Worm (Caenorhabditis elegans) whole organism, L4 larva: Measurements from ENCODE around the gene srg-26.

ENCODE experiments used
- D1046.2 ChIP-seq: fragments of 200-800 bp; sonication (Bioruptor generic); IDR thresholded peaks from 2 replicates; pipeline ENCODE4 v1.3.6; 2022; ENCODE audit warnings: missing genetic modification characterization, missing compliant biosample characterization
- F10B5.3 ChIP-seq: sonication (generic microtip); optimal IDR thresholded peaks from 2 replicates; lab custom pipeline; 2016; ENCODE audit warnings: mild to moderate bottlenecking, missing genetic modification characterization, missing compliant biosample characterization
- R02D3.7 ChIP-seq: fragments of 150-350 bp; sonication (generic microtip); optimal IDR thresholded peaks from 3 replicates; lab custom pipeline; 2014; ENCODE audit warnings: missing biosample characterization, missing genetic modification characterization
- T20F7.1 ChIP-seq: fragments of 200-800 bp; sonication (Bioruptor generic); optimal IDR thresholded peaks from 2 replicates; lab custom pipeline; 2018; ENCODE audit warnings: mild to moderate bottlenecking, missing genetic modification characterization, missing compliant biosample characterization
- T26A8.4 ChIP-seq: fragments of 200-800 bp; sonication (Bioruptor generic); IDR thresholded peaks from 2 replicates; pipeline ENCODE4 v1.3.6; 2022; ENCODE audit warnings: missing genetic modification characterization, missing compliant biosample characterization
- ZK337.2 ChIP-seq: fragments of 200-800 bp; sonication (Bioruptor generic); IDR thresholded peaks from 2 replicates; pipeline ENCODE4 v1.3.6; 2022; ENCODE audit warnings: missing genetic modification reagents, missing genetic modification characterization, missing compliant biosample characterization
- aly-2 ChIP-seq: sonication (generic microtip); optimal IDR thresholded peaks from 2 replicates; lab custom pipeline; 2018; ENCODE audit warnings: missing biosample characterization, missing genetic modification characterization
- ama-1 ChIP-seq: fragments of 150-350 bp; optimal IDR thresholded peaks from 2 replicates; lab custom pipeline; 2014; ENCODE audit warnings: inconsistent platforms, mixed read lengths
- arid-1 ChIP-seq: fragments of 200-800 bp; sonication (Bioruptor generic); conservative IDR thresholded peaks from 2 replicates; pipeline ENCODE4 v1.3.6; 2022; ENCODE audit warnings: missing genetic modification reagents, missing genetic modification characterization, missing compliant biosample characterization
- ceh-20 ChIP-seq: fragments of 200-800 bp; sonication (Bioruptor generic); IDR thresholded peaks from 2 replicates; pipeline ENCODE4 v1.3.6; 2022; ENCODE audit warnings: missing genetic modification reagents, missing genetic modification characterization, missing compliant biosample characterization
- ceh-32 ChIP-seq: sonication (generic microtip); optimal IDR thresholded peaks from 2 replicates; lab custom pipeline; 2016; ENCODE audit warnings: mild to moderate bottlenecking, missing genetic modification characterization, missing compliant biosample characterization; ENCODE audit not compliant: poor library complexity
- ceh-44 ChIP-seq: fragments of 200-800 bp; sonication (Bioruptor generic); IDR thresholded peaks from 2 replicates; pipeline ENCODE4 v1.3.6; 2022; ENCODE audit warnings: missing genetic modification reagents, missing genetic modification characterization, missing compliant biosample characterization
- ceh-62 ChIP-seq: sonication (generic microtip); optimal IDR thresholded peaks from 2 replicates; lab custom pipeline; 2017; ENCODE audit warnings: missing biosample characterization, missing genetic modification characterization
- cey-2 ChIP-seq: sonication (generic microtip); optimal IDR thresholded peaks from 3 replicates; lab custom pipeline; 2017; ENCODE audit warnings: missing genetic modification characterization, mild to moderate bottlenecking, missing compliant biosample characterization, antibody characterized with exemption, borderline replicate concordance; ENCODE audit not compliant: insufficient read depth
- daf-16 ChIP-seq, 3 experiments: sonication (generic microtip); optimal IDR thresholded peaks; 2 replicates each; lab custom pipeline; 2016 to 2017; ENCODE audit warnings: missing genetic modification characterization in 3 of 3, missing genetic modification reagents in 3 of 3, mild to moderate bottlenecking in 2 of 3, missing compliant biosample characterization in 2 of 3, missing biosample characterization in 1 of 3, moderate library complexity in 1 of 3
- dmd-6 ChIP-seq: fragments of 200-800 bp; sonication (Bioruptor generic); IDR thresholded peaks from 2 replicates; pipeline ENCODE4 v1.3.6; 2022; ENCODE audit warnings: missing genetic modification reagents, missing genetic modification characterization, missing compliant biosample characterization
- dmd-8 ChIP-seq: fragments of 200-800 bp; sonication (Bioruptor generic); IDR thresholded peaks from 2 replicates; pipeline ENCODE4 v1.3.6; 2022; ENCODE audit warnings: missing genetic modification characterization, missing compliant biosample characterization
- dmd-9 ChIP-seq: fragments of 200-800 bp; sonication (Bioruptor generic); IDR thresholded peaks from 2 replicates; pipeline ENCODE4 v1.3.6; 2022; ENCODE audit warnings: missing genetic modification reagents, missing genetic modification characterization, missing compliant biosample characterization
- egl-27 ChIP-seq: sonication (generic microtip); optimal IDR thresholded peaks from 3 replicates; lab custom pipeline; 2017; ENCODE audit warnings: missing biosample characterization, missing genetic modification reagents, missing genetic modification characterization
- egl-43 ChIP-seq: fragments of 200-800 bp; sonication (Bioruptor generic); IDR thresholded peaks from 2 replicates; pipeline ENCODE4 v1.3.6; 2022; ENCODE audit warnings: missing genetic modification reagents, missing genetic modification characterization, missing compliant biosample characterization
- fkh-10 ChIP-seq: fragments of 150-350 bp; optimal IDR thresholded peaks from 2 replicates; lab custom pipeline; 2014; ENCODE audit warnings: missing biosample characterization, missing genetic modification reagents, missing genetic modification characterization
- hlh-11 ChIP-seq: fragments of 200-800 bp; sonication (Bioruptor generic); optimal IDR thresholded peaks from 2 replicates; lab custom pipeline; 2018; ENCODE audit warnings: mild to moderate bottlenecking, missing genetic modification characterization, missing compliant biosample characterization
- hmg-1.1 ChIP-seq: fragments of 200-800 bp; sonication (Bioruptor generic); IDR thresholded peaks from 2 replicates; pipeline ENCODE4 v1.3.6; 2022; ENCODE audit warnings: missing genetic modification reagents, missing genetic modification characterization, missing compliant biosample characterization
- jun-1 ChIP-seq: fragments of 150-350 bp; optimal IDR thresholded peaks from 2 replicates; lab custom pipeline; 2014; ENCODE audit warnings: missing biosample characterization, missing genetic modification reagents, missing genetic modification characterization
- lim-7 ChIP-seq: fragments of 200-800 bp; sonication (Bioruptor generic); IDR thresholded peaks from 2 replicates; pipeline ENCODE4 v1.3.6; 2022; ENCODE audit warnings: missing genetic modification characterization, missing compliant biosample characterization
- lin-13 ChIP-seq: fragments of 150-350 bp; optimal IDR thresholded peaks from 2 replicates; lab custom pipeline; 2014; ENCODE audit warnings: missing biosample characterization, missing genetic modification reagents, missing genetic modification characterization
- lin-15B ChIP-seq: fragments of 150-350 bp; sonication (generic microtip); optimal IDR thresholded peaks from 3 replicates; lab custom pipeline; 2014; ENCODE audit warnings: missing biosample characterization, missing genetic modification characterization
- lir-3 ChIP-seq: sonication (generic microtip); optimal IDR thresholded peaks from 2 replicates; lab custom pipeline; 2016; ENCODE audit warnings: mild to moderate bottlenecking, missing genetic modification characterization, missing compliant biosample characterization
- mep-1 ChIP-seq: fragments of 150-350 bp; sonication (generic microtip); optimal IDR thresholded peaks from 3 replicates; lab custom pipeline; 2014; ENCODE audit warnings: missing biosample characterization, missing genetic modification characterization
- mes-2 ChIP-seq: sonication (generic microtip); optimal IDR thresholded peaks from 2 replicates; lab custom pipeline; 2016; ENCODE audit warnings: missing genotype, mild to moderate bottlenecking, missing genetic modification characterization, missing compliant biosample characterization; ENCODE audit not compliant: poor library complexity, severe bottlenecking
- mxl-3 ChIP-seq: fragments of 200-800 bp; sonication (Bioruptor generic); optimal IDR thresholded peaks from 2 replicates; lab custom pipeline; 2018; ENCODE audit warnings: mild to moderate bottlenecking, missing genetic modification characterization, missing compliant biosample characterization
- nhr-28 ChIP-seq: fragments of 150-350 bp; optimal IDR thresholded peaks from 2 replicates; lab custom pipeline; 2014; ENCODE audit warnings: missing biosample characterization, missing genetic modification characterization
- nhr-48 ChIP-seq: sonication (generic microtip); optimal IDR thresholded peaks from 2 replicates; lab custom pipeline; 2016; ENCODE audit warnings: mild to moderate bottlenecking, missing genetic modification characterization, missing compliant biosample characterization
- nhr-6 ChIP-seq: fragments of 150-350 bp; optimal IDR thresholded peaks from 2 replicates; lab custom pipeline; 2014; ENCODE audit warnings: missing biosample characterization, missing genetic modification characterization
- nhr-76 ChIP-seq: fragments of 150-350 bp; optimal IDR thresholded peaks from 2 replicates; lab custom pipeline; 2014; ENCODE audit warnings: missing biosample characterization, missing genetic modification characterization
- nhr-77 ChIP-seq: fragments of 150-350 bp; optimal IDR thresholded peaks from 2 replicates; lab custom pipeline; 2014; ENCODE audit warnings: missing biosample characterization, missing genetic modification characterization
- pha-4 ChIP-seq, 2 experiments: fragments of 150-350 bp in 1 of 2; fragments of 200-800 bp in 1 of 2; sonication (Bioruptor generic) in 1 of 2; IDR thresholded peaks in 1 of 2; optimal IDR thresholded peaks in 1 of 2; 2 replicates each; pipeline versions ENCODE4 v1.3.6 to Lab custom; 2014 to 2022; ENCODE audit warnings: missing genetic modification characterization in 2 of 2, missing genetic modification reagents in 2 of 2, missing biosample characterization in 1 of 2, missing compliant biosample characterization in 1 of 2
- pqm-1 ChIP-seq: sonication (generic microtip); optimal IDR thresholded peaks from 2 replicates; lab custom pipeline; 2017; ENCODE audit warnings: missing biosample characterization, missing genetic modification characterization
- sdz-12 ChIP-seq: fragments of 200-800 bp; sonication (Bioruptor generic); optimal IDR thresholded peaks from 2 replicates; lab custom pipeline; 2018; ENCODE audit warnings: mild to moderate bottlenecking, missing genetic modification characterization, missing compliant biosample characterization
- set-16 ChIP-seq: fragments of 200-800 bp; sonication (Bioruptor generic); IDR thresholded peaks from 2 replicates; pipeline ENCODE4 v1.3.6; 2022; ENCODE audit warnings: missing genetic modification reagents, missing genetic modification characterization, missing compliant biosample characterization
- snpc-4 ChIP-seq: fragments of 150-350 bp; optimal IDR thresholded peaks from 2 replicates; lab custom pipeline; 2014; ENCODE audit warnings: missing biosample characterization, missing genetic modification characterization
- spr-3 ChIP-seq: fragments of 200-800 bp; sonication (Bioruptor generic); optimal IDR thresholded peaks from 2 replicates; lab custom pipeline; 2018; ENCODE audit warnings: mild to moderate bottlenecking, missing genetic modification characterization, missing compliant biosample characterization
- tra-1 ChIP-seq: fragments of 200-800 bp; sonication (Bioruptor generic); IDR thresholded peaks from 2 replicates; pipeline ENCODE4 v1.3.6; 2022; ENCODE audit warnings: missing genetic modification reagents, missing genetic modification characterization, missing compliant biosample characterization
- unc-62 ChIP-seq, 3 experiments: fragments of 150-350 bp in 1 of 3; sonication (generic microtip); optimal IDR thresholded peaks in 2 of 3; peaks in 1 of 3; 1 replicate in 1 of 3; 2 replicates in 2 of 3; lab custom pipeline; 2014 to 2017; ENCODE audit warnings: missing biosample characterization in 3 of 3, missing genetic modification characterization in 3 of 3, missing genetic modification reagents in 3 of 3, missing genotype in 1 of 3
- vab-7 ChIP-seq: fragments of 200-800 bp; sonication (Bioruptor generic); IDR thresholded peaks from 2 replicates; pipeline ENCODE4 v1.3.6; 2022; ENCODE audit warnings: missing genetic modification reagents, missing genetic modification characterization, missing compliant biosample characterization
- zip-11 ChIP-seq: fragments of 200-800 bp; sonication (Bioruptor generic); IDR thresholded peaks from 2 replicates; pipeline ENCODE4 v1.3.6; 2022; ENCODE audit warnings: missing genetic modification characterization, missing compliant biosample characterization
- zip-2 ChIP-seq: fragments of 150-350 bp; optimal IDR thresholded peaks from 2 replicates; lab custom pipeline; 2014; ENCODE audit warnings: missing biosample characterization, missing genetic modification characterization
- ztf-11 ChIP-seq: fragments of 150-350 bp; optimal IDR thresholded peaks from 2 replicates; lab custom pipeline; 2014; ENCODE audit warnings: missing biosample characterization, missing genetic modification characterization

The srg-26 gene

DNA sequence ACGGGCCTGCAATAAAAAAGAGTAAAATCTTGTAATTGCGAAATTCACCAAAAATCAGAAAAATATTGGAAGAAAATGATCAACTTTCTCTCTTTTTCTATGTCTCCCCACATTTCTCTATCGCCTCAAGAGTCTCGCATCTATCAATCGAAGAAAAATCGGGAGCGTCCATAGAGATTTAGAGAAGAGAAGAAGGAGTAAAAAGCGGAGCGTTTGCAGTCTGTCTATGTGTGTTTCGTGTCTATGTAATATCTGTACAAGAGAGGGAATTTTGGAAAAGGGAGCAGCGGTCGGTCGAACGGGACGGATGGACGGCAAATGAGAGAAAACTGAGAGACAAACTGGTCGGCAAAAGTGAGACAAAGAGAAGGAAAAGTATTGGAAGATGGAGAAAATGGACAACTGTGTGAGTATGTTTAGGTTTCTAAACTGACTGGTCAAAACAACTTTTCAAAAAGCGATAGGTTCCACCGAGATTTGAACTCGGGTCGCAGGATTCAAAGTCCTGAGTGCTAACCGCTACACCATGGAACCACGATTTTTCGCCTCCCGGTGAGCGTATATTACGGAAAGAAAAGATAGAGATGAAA, 1.3 kb upstream of the srg-26 start:
- TF ChIP-seq nhr-28 (tag; lab: Kevin White, UChicago) (peak; percentile 83), nhr-77 (peak; percentile 60), lin-15B (tag; lab: Kevin White, UChicago) (no peak), mxl-3 (GFP tag; lab: Kevin White, UChicago) (peak; percentile 4), nhr-76 (tag; lab: Kevin White, UChicago) (no peak), dmd-8 (GFP tag; lab: Robert Waterston, UW) (peak; percentile 65; the same call in 1 of the 2 replicates), unc-62 (GFP tag; optimal IDR thresholded peaks at IDR 0.05 in 1 of 2; lab: Kevin White, UChicago) (peak in 1 of 2 experiments; percentile 41), unc-62 (tag; optimal IDR thresholded peaks at IDR 0.05; lab: Kevin White, UChicago) (no peak), T26A8.4 (GFP tag; lab: Robert Waterston, UW) (no peak; the same call in 1 of the 2 replicates), T20F7.1 (GFP tag; lab: Kevin White, UChicago) (no peak), cey-2 (no peak), ztf-11 (no peak), R02D3.7 (tag; lab: Kevin White, UChicago) (no peak), pqm-1 (tag; lab: Kevin White, UChicago) (peak; percentile 17), arid-1 (GFP tag; lab: Robert Waterston, UW) (no peak), ceh-44 (GFP tag; lab: Robert Waterston, UW) (no peak), ama-1 (no peak), sdz-12 (no peak), jun-1 (tag; lab: Kevin White, UChicago) (no peak), dmd-9 (0 out of 2 replicates have a peak, but pooled peaks have one; percentile 29), daf-16 (GFP tag; optimal IDR thresholded peaks at IDR 0.05; lab: Kevin White, UChicago) (peak; percentile 58 to 81), daf-16 (tag; optimal IDR thresholded peaks at IDR 0.05; lab: Kevin White, UChicago) (peak; percentile 79), lir-3 (tag; lab: Kevin White, UChicago) (no peak), nhr-6 (tag; lab: Kevin White, UChicago) (no peak), pha-4 (GFP tag; IDR thresholded peaks at IDR 0.05; lab: Robert Waterston, UW) (no peak; the same call in 1 of the 2 replicates), pha-4 (tag; optimal IDR thresholded peaks at IDR 0.05; lab: Kevin White, UChicago) (peak; percentile 13), aly-2 (no peak), hmg-1.1 (GFP tag; lab: Robert Waterston, UW) (peak; percentile 44; the same call in 1 of the 2 replicates), set-16 (no peak), spr-3 (GFP tag; lab: Kevin White, UChicago) (peak; percentile 41), fkh-10 (GFP tag; lab: Kevin White, UChicago) (no peak), vab-7 (GFP tag; lab: Robert Waterston, UW) (0 out of 2 replicates have a peak, but pooled peaks have one; percentile 37), ZK337.2 (GFP tag; lab: Robert Waterston, UW) (no peak), snpc-4 (no peak), lin-13 (GFP tag; lab: Kevin White, UChicago) (peak; percentile 28), ceh-62 (tag; lab: Kevin White, UChicago) (no peak), ceh-20 (GFP tag; lab: Robert Waterston, UW) (0 out of 2 replicates have a peak, but pooled peaks have one; percentile 21), hlh-11 (tag; lab: Kevin White, UChicago) (peak; percentile 85), D1046.2 (GFP tag; lab: Robert Waterston, UW) (0 out of 2 replicates have a peak, but pooled peaks have one; percentile 47), F10B5.3 (no peak), tra-1 (GFP tag; lab: Robert Waterston, UW) (0 out of 2 replicates have a peak, but pooled peaks have one; percentile 25), egl-27 (no peak), zip-2 (tag; lab: Kevin White, UChicago) (no peak), lim-7 (peak; percentile 59; the same call in 1 of the 2 replicates), mep-1 (tag; lab: Kevin White, UChicago) (peak; percentile 54), dmd-6 (GFP tag; lab: Robert Waterston, UW) (0 out of 2 replicates have a peak, but pooled peaks have one; percentile 37), nhr-48 (tag; lab: Kevin White, UChicago) (peak; percentile 72), egl-43 (peak; percentile 58; the same call in 1 of the 2 replicates), zip-11 (GFP tag; lab: Robert Waterston, UW) (no peak), mes-2 (peak; percentile 35), ceh-32 (tag; lab: Kevin White, UChicago) (no peak)
